Worm (Caenorhabditis elegans): Measurements from ENCODE around the gene msp-31.

The msp-31 gene

ce11 chrII:4891012-4891775, 25.2 kb downstream of the msp-31 start, which contains the start of gene gst-9 (continued):
- TF ChIP-seq madf-3 (GFP tag; IDR thresholded peaks at IDR 0.05) (peak; percentile 44; the same call in 1 of the 2 replicates), F55B11.4 (tag; optimal IDR thresholded peaks at IDR 0.05; ENCODE audit: borderline replicate concordance, insufficient read depth) (no peak), K12H6.12 (tag; optimal IDR thresholded peaks at IDR 0.05) (no peak), ceh-100 (GFP tag; IDR thresholded peaks at IDR 0.05) (no peak), atf-7 (tag; optimal IDR thresholded peaks at IDR 0.05) (peak; percentile 64), snpc-3.4 (tag; optimal IDR thresholded peaks at IDR 0.05) (no peak), hlh-12 (tag; optimal IDR thresholded peaks at IDR 0.05) (no peak), dpff-1 (tag; optimal IDR thresholded peaks at IDR 0.05) (no peak), D2030.7 (GFP tag; IDR thresholded peaks at IDR 0.05) (no peak), ekl-4 (GFP tag; IDR thresholded peaks at IDR 0.05) (peak; percentile 71; the same call in 1 of the 2 replicates), nhr-179 (tag; optimal IDR thresholded peaks at IDR 0.05) (no peak), F52B5.7 (tag; optimal IDR thresholded peaks at IDR 0.05) (peak; percentile 51), repo-1 (tag; optimal IDR thresholded peaks at IDR 0.05) (peak; percentile 83), F22D6.2 (tag; optimal IDR thresholded peaks at IDR 0.05) (no peak), lin-26 (GFP tag; IDR thresholded peaks at IDR 0.05) (0 out of 2 replicates have a peak, but pooled peaks have one; percentile 50), cebp-2 (GFP tag; IDR thresholded peaks at IDR 0.05) (0 out of 2 replicates have a peak, but pooled peaks have one; percentile 5), tbx-9 (tag; optimal IDR thresholded peaks at IDR 0.05; ENCODE audit: borderline replicate concordance) (no peak), lin-54 (GFP tag; optimal IDR thresholded peaks at IDR 0.05) (peak; percentile 53), dox-1 (GFP tag; IDR thresholded peaks at IDR 0.05) (peak; percentile 55), hsf-1 (GFP tag; IDR thresholded peaks at IDR 0.05) (no peak), F33H1.4 (GFP tag; IDR thresholded peaks at IDR 0.05) (no peak), rcor-1 (GFP tag; IDR thresholded peaks at IDR 0.05) (no peak), lag-1 (GFP tag; IDR thresholded peaks at IDR 0.05) (no peak), cebp-1 (GFP tag; IDR thresholded peaks at IDR 0.05) (peak; percentile 68), cebp-1 (tag; optimal IDR thresholded peaks at IDR 0.05) (peak; percentile 82), egrh-3 (GFP tag; IDR thresholded peaks at IDR 0.05) (no peak), F23B12.7 (tag; optimal IDR thresholded peaks at IDR 0.05; ENCODE audit: insufficient read depth) (no peak), fkh-3 (tag; optimal IDR thresholded peaks at IDR 0.05) (no peak), Y56A3A.18 (GFP tag; IDR thresholded peaks at IDR 0.05) (peak; percentile 76), unc-62 (GFP tag; optimal IDR thresholded peaks at IDR 0.05) (no peak), nfya-1 (tag; optimal IDR thresholded peaks at IDR 0.05; ENCODE audit: borderline replicate concordance, insufficient read depth) (no peak), F57C9.4 (tag; optimal IDR thresholded peaks at IDR 0.05) (peak; percentile 44), ama-1 (optimal IDR thresholded peaks at IDR 0.05) (peak; percentile 54), ama-1 (GFP tag; optimal IDR thresholded peaks at IDR 0.05) (no peak), somi-1 (GFP tag; optimal IDR thresholded peaks at IDR 0.05) (no peak), snpc-1.3 (tag; optimal IDR thresholded peaks at IDR 0.05; ENCODE audit: insufficient read depth) (no peak), lin-40 (tag; optimal IDR thresholded peaks at IDR 0.05) (peak; percentile 44), mel-28 (tag; optimal IDR thresholded peaks at IDR 0.05; ENCODE audit: borderline replicate concordance) (no peak), ztf-28 (GFP tag; IDR thresholded peaks at IDR 0.05) (no peak), nfya-2 (GFP tag; IDR thresholded peaks at IDR 0.05) (no peak), B0035.1 (tag; optimal IDR thresholded peaks at IDR 0.05) (no peak), die-1 (tag; optimal IDR thresholded peaks at IDR 0.05) (no peak), Y95B8A.8 (GFP tag; IDR thresholded peaks at IDR 0.05) (no peak), egl-18 (GFP tag; IDR thresholded peaks at IDR 0.05) (no peak), madf-10 (tag; optimal IDR thresholded peaks at IDR 0.05) (peak; percentile 6), sptf-2 (GFP tag; optimal IDR thresholded peaks at IDR 0.05) (no peak), ccch-3 (GFP tag; optimal IDR thresholded peaks at IDR 0.05) (no peak), unc-130 (GFP tag; optimal IDR thresholded peaks at IDR 0.05) (no peak)
